Worm (Caenorhabditis elegans): ENCODE results near the gene col-88.

The col-88 gene

DNA sequence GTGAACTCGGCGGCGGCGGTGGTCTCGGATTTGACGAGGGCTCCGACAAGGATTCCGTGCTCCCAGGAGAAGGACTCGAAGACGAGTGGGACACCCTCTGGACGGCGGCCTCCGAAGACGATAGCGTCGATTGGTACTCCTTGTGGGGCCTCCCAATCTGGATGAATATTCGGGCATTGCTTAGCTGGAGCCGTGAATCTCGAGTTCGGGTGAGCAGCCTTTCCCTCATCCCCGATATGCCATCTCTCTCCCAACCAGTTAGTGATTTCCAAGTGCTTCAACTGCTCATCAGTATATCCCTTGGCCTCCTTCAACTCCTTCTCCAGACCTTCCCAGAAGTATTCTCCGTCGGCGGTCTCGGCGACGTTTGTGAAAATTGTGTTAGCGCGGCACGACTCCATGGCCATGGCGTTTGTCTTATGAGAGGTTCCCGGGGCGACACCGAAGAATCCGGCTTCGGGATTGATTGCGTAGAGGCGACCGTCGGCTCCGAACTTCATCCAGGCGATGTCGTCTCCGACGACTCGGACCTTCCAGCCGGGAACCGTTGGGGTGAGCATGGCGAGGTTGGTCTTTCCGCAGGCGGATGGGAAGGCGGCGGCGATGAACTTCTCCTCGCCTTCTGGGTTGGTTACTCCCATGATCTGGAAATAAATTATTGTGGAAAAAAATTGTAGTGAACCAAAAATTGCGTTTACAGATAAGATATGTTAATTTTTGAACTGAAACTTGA is 22.9 kb downstream of the col-88 start:
- TF ChIP-seq tbx-2 (tag; optimal IDR thresholded peaks at IDR 0.05) (peak; percentile 17), ama-1 (optimal IDR thresholded peaks at IDR 0.05) (peak; percentile 67), nhr-11 (tag; optimal IDR thresholded peaks at IDR 0.05) (no peak)

ce11 chrIII:64747-65625 is 24.1 kb downstream of the col-88 start:
- TF ChIP-seq ama-1 (optimal IDR thresholded peaks at IDR 0.05) = peak; percentile 80
- TF ChIP-seq nhr-25 (tag; optimal IDR thresholded peaks at IDR 0.05) = no peak

ce11 chrIII:65626-65937 is 24.7 kb downstream of the col-88 start:
- TF ChIP-seq fkh-2 (tag; optimal IDR thresholded peaks at IDR 0.05) = no peak
- TF ChIP-seq lin-39 (tag; optimal IDR thresholded peaks at IDR 0.05) = peak; percentile 24

ce11 chrIII:66160-66559 is 25.3 kb downstream of the col-88 start, which contains the start of gene pck-1:
Gene pck-1, minus strand, starts transcription at chrIII:66260.
- no peak for TF ChIP-seq unc-39 (tag; optimal IDR thresholded peaks at IDR 0.05)
- no peak for TF ChIP-seq nhr-11 (tag; optimal IDR thresholded peaks at IDR 0.05)
- TF ChIP-seq elt-1 (tag; optimal IDR thresholded peaks at IDR 0.05) = no peak
- no peak for TF ChIP-seq pha-4 (tag; optimal IDR thresholded peaks at IDR 0.05)
- no peak for TF ChIP-seq fkh-10 (GFP tag; optimal IDR thresholded peaks at IDR 0.05)
- no peak for TF ChIP-seq pqm-1 (tag; optimal IDR thresholded peaks at IDR 0.05)
- no peak for TF ChIP-seq nhr-28 (tag; optimal IDR thresholded peaks at IDR 0.05)
- TF ChIP-seq tbx-2 (tag; optimal IDR thresholded peaks at IDR 0.05) = no peak
- TF ChIP-seq nhr-76 (tag; optimal IDR thresholded peaks at IDR 0.05) = no peak
- TF ChIP-seq ZK546.5 (tag; optimal IDR thresholded peaks at IDR 0.05) = no peak
- TF ChIP-seq ztf-4 (tag; optimal IDR thresholded peaks at IDR 0.05) = no peak
- TF ChIP-seq nfya-1 (tag; optimal IDR thresholded peaks at IDR 0.05; ENCODE audit: insufficient read depth) = no peak
- no peak for TF ChIP-seq nhr-77 (tag; optimal IDR thresholded peaks at IDR 0.05)
- no peak for TF ChIP-seq egl-5 (tag; optimal IDR thresholded peaks at IDR 0.05)
- TF ChIP-seq sea-2 (GFP tag; optimal IDR thresholded peaks at IDR 0.05) = no peak

ce11 chrIII:67025-67424 is 26.2 kb downstream of the col-88 start:
- TF ChIP-seq hmg-11 (tag; optimal IDR thresholded peaks at IDR 0.05) (peak; percentile 42), aly-2 (tag; optimal IDR thresholded peaks at IDR 0.05) (no peak), nfya-1 (tag; optimal IDR thresholded peaks at IDR 0.05; ENCODE audit: insufficient read depth) (peak; percentile 66), ZK546.5 (tag; optimal IDR thresholded peaks at IDR 0.05) (no peak), lin-39 (tag; optimal IDR thresholded peaks at IDR 0.05) (peak; percentile 81), lin-15B (tag; optimal IDR thresholded peaks at IDR 0.05) (peak; percentile 19), nhr-11 (tag; optimal IDR thresholded peaks at IDR 0.05) (no peak), ama-1 (optimal IDR thresholded peaks at IDR 0.05) (peak; percentile 88)

ce11 chrIII:69652-70051 is 28.8 kb downstream of the col-88 start, which contains the start of gene spt-4:
Gene spt-4, minus strand, starts transcription at chrIII:69752.
- no peak for TF ChIP-seq fkh-10 (GFP tag; optimal IDR thresholded peaks at IDR 0.05)
- TF ChIP-seq pqm-1 (tag; optimal IDR thresholded peaks at IDR 0.05) = no peak
- TF ChIP-seq mml-1 (tag; optimal IDR thresholded peaks at IDR 0.05) = no peak
- no peak for TF ChIP-seq unc-62 (GFP tag; optimal IDR thresholded peaks at IDR 0.05)
- TF ChIP-seq nhr-76 (tag; optimal IDR thresholded peaks at IDR 0.05) = no peak

ce11 chrIII:72078-72477 is 31.2 kb downstream of the col-88 start:
- TF ChIP-seq tbx-2 (tag; optimal IDR thresholded peaks at IDR 0.05) = no peak
- TF ChIP-seq nfya-1 (tag; optimal IDR thresholded peaks at IDR 0.05; ENCODE audit: insufficient read depth) = no peak
- no peak for TF ChIP-seq ZK546.5 (tag; optimal IDR thresholded peaks at IDR 0.05)

DNA sequence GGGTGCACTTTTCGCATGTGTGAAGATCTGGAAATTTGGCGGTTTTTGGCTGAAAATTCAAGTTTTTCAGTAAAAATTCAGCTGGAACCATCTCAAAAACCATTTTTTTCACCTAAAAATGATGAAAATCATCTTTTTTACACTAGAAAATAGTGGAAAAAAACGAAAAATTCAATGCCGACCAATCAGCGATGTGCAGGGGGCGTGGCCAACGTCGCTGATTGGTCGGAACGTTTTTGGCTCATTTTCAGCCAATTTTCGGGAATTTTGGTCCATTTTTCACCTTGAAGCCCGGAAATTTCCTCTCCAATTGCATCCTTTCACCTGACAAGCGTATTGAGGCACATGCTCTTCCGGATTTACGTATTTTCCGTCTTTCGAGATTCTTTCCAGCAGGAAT is 43.5 kb downstream of the col-88 start:
- TF ChIP-seq nfya-1 (tag; optimal IDR thresholded peaks at IDR 0.05; ENCODE audit: insufficient read depth) = peak; percentile 93
- no peak for TF ChIP-seq unc-62 (GFP tag; optimal IDR thresholded peaks at IDR 0.05)
- TF ChIP-seq nhr-28 (tag; optimal IDR thresholded peaks at IDR 0.05) = no peak
